Fruit fly (Drosophila melanogaster) whole organism, embryonic: ENCODE results near the gene natalisin.

Experiments used
- Aef1 ChIP-seq: fragments of 200-800 bp; sonication (Bioruptor generic); IDR thresholded peaks from 3 replicates; pipeline ENCODE4 v1.3.6; 2022; ENCODE audit warnings: missing biosample characterization, missing genetic modification characterization
- Atf6 ChIP-seq: fragments of 200-800 bp; sonication (Bioruptor generic); IDR thresholded peaks from 2 replicates; pipeline ENCODE4 v1.3.6; 2022; ENCODE audit warnings: missing biosample characterization, missing genetic modification characterization
- CG10321 ChIP-seq: fragments of 200-800 bp; sonication (Bioruptor generic); IDR thresholded peaks from 2 replicates; pipeline ENCODE4 v1.3.6; 2022; ENCODE audit warnings: missing biosample characterization, missing genetic modification characterization
- CG11085 ChIP-seq: fragments of 200-800 bp; sonication (Bioruptor generic); IDR thresholded peaks from 2 replicates; pipeline ENCODE4 v1.3.6; 2022; ENCODE audit warnings: missing biosample characterization, missing genetic modification characterization
- CG1233 ChIP-seq: fragments of 200-800 bp; sonication (Bioruptor generic); optimal IDR thresholded peaks from 4 replicates; lab custom pipeline; 2018; ENCODE audit warnings: missing biosample characterization, mild to moderate bottlenecking, missing genetic modification characterization
- CG12942 ChIP-seq: fragments of 200-800 bp; sonication (Bioruptor generic); optimal IDR thresholded peaks from 3 replicates; lab custom pipeline; 2016; ENCODE audit warnings: missing biosample characterization, missing genetic modification characterization
- CG14860 ChIP-seq: fragments of 200-800 bp; sonication (Bioruptor generic); IDR thresholded peaks from 3 replicates; pipeline ENCODE4 v1.3.6; 2022; ENCODE audit warnings: missing biosample characterization, missing genetic modification characterization; ENCODE audit not compliant: partially characterized antibody
- CG1529 ChIP-seq: fragments of 200-800 bp; sonication (Bioruptor generic); optimal IDR thresholded peaks from 3 replicates; lab custom pipeline; 2018; ENCODE audit warnings: missing biosample characterization, missing genetic modification characterization
- CG15479 ChIP-seq: fragments of 200-800 bp; sonication (Bioruptor generic); optimal IDR thresholded peaks from 3 replicates; lab custom pipeline; 2019; ENCODE audit warnings: missing biosample characterization, mild to moderate bottlenecking, missing genetic modification characterization, moderate library complexity
- CG15696 ChIP-seq: fragments of 200-800 bp; sonication (Bioruptor generic); optimal IDR thresholded peaks from 2 replicates; lab custom pipeline; 2019; ENCODE audit warnings: missing biosample characterization, mild to moderate bottlenecking, missing genetic modification characterization, moderate library complexity
- CG17361 ChIP-seq: fragments of 200-800 bp; sonication (Bioruptor generic); IDR thresholded peaks from 3 replicates; pipeline ENCODE4 v1.3.6; 2022; ENCODE audit warnings: missing biosample characterization, missing genetic modification characterization
- CG18262 ChIP-seq: fragments of 200-800 bp; optimal IDR thresholded peaks from 3 replicates; lab custom pipeline; 2019; ENCODE audit warnings: missing biosample characterization, mild to moderate bottlenecking, missing genetic modification characterization, moderate library complexity
- CG30403 ChIP-seq: fragments of 200-800 bp; sonication (Bioruptor generic); optimal IDR thresholded peaks from 3 replicates; lab custom pipeline; 2016; ENCODE audit warnings: missing biosample characterization, missing genetic modification characterization
- CG34376 ChIP-seq: fragments of 200-800 bp; sonication (Bioruptor generic); optimal IDR thresholded peaks from 2 replicates; lab custom pipeline; 2018; ENCODE audit warnings: missing biosample characterization, mild to moderate bottlenecking, missing genetic modification characterization
- CG4360 ChIP-seq: fragments of 200-800 bp; sonication (Bioruptor generic); IDR thresholded peaks from 2 replicates; pipeline ENCODE4 v1.3.6; 2022; ENCODE audit warnings: missing biosample characterization, missing genetic modification characterization
- CG4424 ChIP-seq: fragments of 200-800 bp; sonication (Bioruptor generic); optimal IDR thresholded peaks from 3 replicates; lab custom pipeline; 2016; ENCODE audit warnings: missing biosample characterization, missing genetic modification characterization
- CG4617 ChIP-seq: fragments of 200-800 bp; sonication (Bioruptor generic); optimal IDR thresholded peaks from 3 replicates; lab custom pipeline; 2016; ENCODE audit warnings: missing biosample characterization, missing genetic modification characterization, borderline replicate concordance
- CG5180 ChIP-seq: fragments of 200-800 bp; sonication (Bioruptor generic); optimal IDR thresholded peaks from 3 replicates; lab custom pipeline; 2017; ENCODE audit warnings: missing biosample characterization, missing genetic modification characterization, mild to moderate bottlenecking, moderate library complexity, missing genetic modification reagents
- CG5245 ChIP-seq: fragments of 200-800 bp; sonication (Bioruptor generic); optimal IDR thresholded peaks from 3 replicates; lab custom pipeline; 2016; ENCODE audit warnings: missing biosample characterization, missing genetic modification characterization
- CG6765 ChIP-seq: fragments of 200-800 bp; sonication (Bioruptor generic); optimal IDR thresholded peaks from 3 replicates; lab custom pipeline; 2017; ENCODE audit warnings: missing biosample characterization, mild to moderate bottlenecking, missing genetic modification characterization
- CG8281 ChIP-seq: fragments of 200-800 bp; sonication (Bioruptor generic); optimal IDR thresholded peaks from 2 replicates; lab custom pipeline; 2018; ENCODE audit warnings: missing biosample characterization, mild to moderate bottlenecking, missing genetic modification characterization, moderate library complexity
- CG8944 ChIP-seq: fragments of 200-800 bp; sonication (Bioruptor generic); optimal IDR thresholded peaks from 3 replicates; lab custom pipeline; 2016; ENCODE audit warnings: missing biosample characterization, missing genetic modification characterization
- Chrac-16 ChIP-seq: fragments of 200-800 bp; sonication (Bioruptor generic); optimal IDR thresholded peaks from 3 replicates; lab custom pipeline; 2016; ENCODE audit warnings: missing biosample characterization, missing genetic modification characterization
- CkIIα-i1 ChIP-seq: fragments of 200-800 bp; sonication (Bioruptor generic); IDR thresholded peaks from 2 replicates; pipeline ENCODE4 v1.3.6; 2022; ENCODE audit warnings: missing biosample characterization, missing genetic modification characterization
- D ChIP-seq, 2 experiments: fragments of 200-800 bp in 1 of 2; fragments of >200 bp in 1 of 2; sonication (Bioruptor generic) in 1 of 2; optimal IDR thresholded peaks; 2 replicates in 1 of 2; 3 replicates in 1 of 2; lab custom pipeline; 2017; ENCODE audit warnings: mild to moderate bottlenecking in 1 of 2, missing biosample characterization in 1 of 2, missing genetic modification characterization in 1 of 2, missing genetic modification reagents in 1 of 2
- Deaf1 ChIP-seq: fragments of 200-800 bp; optimal IDR thresholded peaks from 3 replicates; lab custom pipeline; 2019; ENCODE audit warnings: missing biosample characterization, mild to moderate bottlenecking, missing genetic modification characterization, moderate library complexity
- Dref ChIP-seq: fragments of 200-800 bp; sonication (Bioruptor generic); IDR thresholded peaks from 2 replicates; pipeline ENCODE4 v1.3.6; 2022; ENCODE audit warnings: missing biosample characterization, missing genetic modification characterization
- Fer2 ChIP-seq: fragments of 200-800 bp; sonication (Bioruptor generic); optimal IDR thresholded peaks from 2 replicates; lab custom pipeline; 2018; ENCODE audit warnings: missing biosample characterization, mild to moderate bottlenecking, missing genetic modification characterization, moderate library complexity
- Hand ChIP-seq: fragments of 200-800 bp; sonication (Bioruptor generic); optimal IDR thresholded peaks from 2 replicates; lab custom pipeline; 2017; ENCODE audit warnings: mild to moderate bottlenecking, missing biosample characterization, missing genetic modification reagents, missing genetic modification characterization
- HmgD ChIP-seq: fragments of 200-800 bp; sonication (Bioruptor generic); optimal IDR thresholded peaks from 3 replicates; lab custom pipeline; 2016; ENCODE audit warnings: missing biosample characterization, missing genetic modification characterization
- Lhr ChIP-seq: fragments of 200-800 bp; sonication (Bioruptor generic); optimal IDR thresholded peaks from 3 replicates; lab custom pipeline; 2017; ENCODE audit warnings: mild to moderate bottlenecking, missing biosample characterization, missing genetic modification reagents, missing genetic modification characterization
- Lpt ChIP-seq: fragments of >200 bp; optimal IDR thresholded peaks from 2 replicates; lab custom pipeline; 2018; ENCODE audit warnings: missing biosample characterization, missing genetic modification characterization
- MBD-R2 ChIP-seq: fragments of 200-800 bp; sonication (Bioruptor generic); IDR thresholded peaks from 2 replicates; pipeline ENCODE4 v1.3.6; 2022; ENCODE audit warnings: missing biosample characterization, missing genetic modification characterization
- Ptx1 ChIP-seq: fragments of 200-800 bp; sonication (Bioruptor generic); IDR thresholded peaks from 2 replicates; pipeline ENCODE4 v1.3.6; 2022; ENCODE audit warnings: missing biosample characterization, missing genetic modification characterization
- Six4 ChIP-seq: fragments of 200-800 bp; sonication (Bioruptor generic); optimal IDR thresholded peaks from 2 replicates; lab custom pipeline; 2016; ENCODE audit warnings: missing biosample characterization, missing genetic modification characterization
- Stat92E ChIP-seq, 3 experiments: fragments of >200 bp in 2 of 3; fragments of 200-800 bp in 1 of 3; sonication (Bioruptor generic) in 1 of 3; optimal IDR thresholded peaks; 2 replicates each; lab custom pipeline; 2017 to 2019; ENCODE audit warnings: missing biosample characterization in 3 of 3, missing genetic modification characterization in 3 of 3, mild to moderate bottlenecking in 1 of 3, moderate library complexity in 1 of 3
- Usf ChIP-seq: fragments of 200-800 bp; sonication (Bioruptor generic); optimal IDR thresholded peaks from 2 replicates; lab custom pipeline; 2017; ENCODE audit warnings: missing genotype, missing biosample characterization, missing genetic modification characterization
- bcd ChIP-seq: fragments of 200-800 bp; sonication (Bioruptor generic); optimal IDR thresholded peaks from 2 replicates; lab custom pipeline; 2017; ENCODE audit warnings: missing biosample characterization, mild to moderate bottlenecking, missing genetic modification characterization
- crp ChIP-seq, 2 experiments: fragments of 200-800 bp; sonication (Bioruptor generic); optimal IDR thresholded peaks; 2 replicates in 1 of 2; 3 replicates in 1 of 2; lab custom pipeline; 2017; ENCODE audit warnings: missing biosample characterization in 2 of 2, missing genetic modification characterization in 2 of 2, mild to moderate bottlenecking in 1 of 2, moderate library complexity in 1 of 2
- danr ChIP-seq: fragments of 200-800 bp; sonication (Bioruptor generic); IDR thresholded peaks from 2 replicates; pipeline ENCODE4 v1.3.6; 2022; ENCODE audit warnings: missing biosample characterization, missing genetic modification characterization
- ewg ChIP-seq: fragments of 200-800 bp; sonication (Bioruptor generic); optimal IDR thresholded peaks from 3 replicates; lab custom pipeline; 2017; ENCODE audit warnings: mild to moderate bottlenecking, missing biosample characterization, missing genetic modification reagents, missing genetic modification characterization
- fd64A ChIP-seq: fragments of 200-800 bp; sonication (Bioruptor generic); optimal IDR thresholded peaks from 3 replicates; lab custom pipeline; 2018; ENCODE audit warnings: missing biosample characterization, mild to moderate bottlenecking, missing genetic modification characterization
- ind ChIP-seq: fragments of 200-800 bp; sonication (Bioruptor generic); optimal IDR thresholded peaks from 3 replicates; lab custom pipeline; 2016; ENCODE audit warnings: missing biosample characterization, missing genetic modification characterization
- pan ChIP-seq, 4 experiments: fragments of >200 bp in 3 of 4; fragments of 200-800 bp in 1 of 4; sonication (Bioruptor generic) in 1 of 4; optimal IDR thresholded peaks in 3 of 4; IDR thresholded peaks in 1 of 4; 2 replicates each; pipeline versions ENCODE4 v1.3.6 to Lab custom; 2017 to 2022; ENCODE audit warnings: missing biosample characterization in 2 of 4, missing genetic modification characterization in 2 of 4, mixed read lengths in 1 of 4
- pnt ChIP-seq: fragments of 200-800 bp; sonication (Bioruptor generic); optimal IDR thresholded peaks from 3 replicates; lab custom pipeline; 2016; ENCODE audit warnings: missing biosample characterization, missing genetic modification characterization
- row ChIP-seq: fragments of 200-800 bp; sonication (Bioruptor generic); IDR thresholded peaks from 3 replicates; pipeline ENCODE4 v1.3.6; 2022; ENCODE audit warnings: missing biosample characterization, missing genetic modification characterization
- sc ChIP-seq, 3 experiments: fragments of >200 bp in 2 of 3; fragments of 200-800 bp in 1 of 3; sonication (Bioruptor generic) in 1 of 3; optimal IDR thresholded peaks; 2 replicates in 2 of 3; 3 replicates in 1 of 3; lab custom pipeline; 2017; ENCODE audit warnings: mild to moderate bottlenecking in 1 of 3, missing biosample characterization in 1 of 3, missing genetic modification characterization in 1 of 3, missing genetic modification reagents in 1 of 3

Gene natalisin

dm6 chr3R:14382312-14383046 lies 35.9 kb upstream of the natalisin start (continued):
- TF ChIP-seq D (optimal IDR thresholded peaks at IDR 0.05; lab: Kevin White, UChicago) (no peak), D (GFP tag; optimal IDR thresholded peaks at IDR 0.05; lab: Kevin White, UChicago) (peak; percentile 83), Atf6 (GFP tag; lab: Robert Waterston, UW) (peak; percentile 81), CG8281 (peak; percentile 53), fd64A (GFP tag; lab: Kevin White, UChicago) (no peak), HmgD (no peak), danr (GFP tag; lab: Robert Waterston, UW) (0 out of 2 replicates have a peak, but pooled peaks have one; percentile 46), MBD-R2 (GFP tag; lab: Robert Waterston, UW) (peak; percentile 23; the same call in 1 of the 2 replicates), CG34376 (GFP tag; lab: Kevin White, UChicago) (peak; percentile 9), Hand (GFP tag; lab: Kevin White, UChicago) (peak; percentile 87), CG12942 (peak; percentile 76), Aef1 (GFP tag; lab: Robert Waterston, UW) (peak; percentile 55; the same call in 2 of the 3 replicates), CG5245 (GFP tag; lab: Kevin White, UChicago) (peak; percentile 21), CG15479 (peak; percentile 38), CG1529 (GFP tag; lab: Kevin White, UChicago) (peak; percentile 48), Chrac-16 (GFP tag; lab: Kevin White, UChicago) (peak; percentile 68), row (peak; percentile 75), bcd (GFP tag; lab: Kevin White, UChicago) (peak; percentile 82), CG17361 (peak; percentile 90), CG6765 (GFP tag; lab: Kevin White, UChicago) (peak; percentile 70), CG14860 (GFP tag; lab: Robert Waterston, UW) (no peak), CG1233 (peak; percentile 69), Stat92E (GFP tag; optimal IDR thresholded peaks at IDR 0.05; lab: Kevin White, UChicago) (no peak), CG5180 (peak; percentile 46), crp (GFP tag; optimal IDR thresholded peaks at IDR 0.05; lab: Kevin White, UChicago) (peak in 1 of 2 experiments; percentile 22), Lpt (no peak), CG8944 (GFP tag; lab: Kevin White, UChicago) (no peak), CG30403 (GFP tag; lab: Kevin White, UChicago) (peak; percentile 87), pnt (GFP tag; lab: Kevin White, UChicago) (peak; percentile 41), CG4424 (GFP tag; lab: Kevin White, UChicago) (peak; percentile 81), Dref (GFP tag; lab: Robert Waterston, UW) (no peak), Six4 (peak; percentile 63), pan (optimal IDR thresholded peaks at IDR 0.05; lab: Kevin White, UChicago) (no peak), pan (GFP tag; optimal IDR thresholded peaks at IDR 0.05 in 1 of 2, IDR thresholded peaks at IDR 0.05 in 1 of 2) (peak in 1 of 2 experiments; percentile 77), CG11085 (GFP tag; lab: Robert Waterston, UW) (no peak), sc (optimal IDR thresholded peaks at IDR 0.05; lab: Kevin White, UChicago) (no peak), sc (GFP tag; optimal IDR thresholded peaks at IDR 0.05; lab: Kevin White, UChicago) (peak; percentile 73), Fer2 (tag; lab: Kevin White, UChicago) (peak; percentile 47), Ptx1 (GFP tag; lab: Robert Waterston, UW) (peak; percentile 72), ind (GFP tag; lab: Kevin White, UChicago) (peak; percentile 72), CkIIα-i1 (GFP tag; lab: Robert Waterston, UW) (no peak), ewg (GFP tag; lab: Kevin White, UChicago) (peak; percentile 79), CG4617 (GFP tag; lab: Kevin White, UChicago) (no peak), Deaf1 (tag; lab: Kevin White, UChicago) (peak; percentile 74), CG18262 (tag; lab: Kevin White, UChicago) (peak; percentile 85), CG10321 (GFP tag; lab: Robert Waterston, UW) (peak; percentile 46; the same call in 1 of the 2 replicates), Usf (GFP tag; lab: Kevin White, UChicago) (peak; percentile 14), CG15696 (tag; lab: Kevin White, UChicago) (peak; percentile 67), Lhr (GFP tag; lab: Kevin White, UChicago) (peak; percentile 21), CG4360 (GFP tag; lab: Robert Waterston, UW) (0 out of 2 replicates have a peak, but pooled peaks have one; percentile 2)
